6 fruit fly cellular contexts compared by ENCODE assay signal in genomic region chr2L:12424555-12424954, dm6.
TF ChIP-seq lines count a peak whose summit lies in the region.

Gene Fam92 (plus strand): TSS chr2L:12424904.

- TF ChIP-seq CTCF in S2 (optimal IDR thresholded peaks at IDR 0.05; lab: Kevin White, UChicago) = peak; percentile 84 to 94
- peak; percentile 99 for TF ChIP-seq CTCF in whole organism, embryonic (GFP tag; optimal IDR thresholded peaks at IDR 0.05; lab: Kevin White, UChicago)

TF ChIP-seq in whole organism, adult, 20 proteins besides CTCF, POLR2A, EP300 and RAD21:
- TF ChIP-seq CG7101 (tag; optimal IDR thresholded peaks at IDR 0.05; lab: Kevin White, UChicago) (peak; percentile 54), bab1 (GFP tag; optimal IDR thresholded peaks at IDR 0.05; lab: Kevin White, UChicago) (peak; percentile 39), CG7045 (GFP tag; optimal IDR thresholded peaks at IDR 0.05; lab: Kevin White, UChicago) (no peak), CG14711 (tag; optimal IDR thresholded peaks at IDR 0.05; lab: Kevin White, UChicago) (no peak), Mnt (GFP tag; optimal IDR thresholded peaks at IDR 0.05; lab: Kevin White, UChicago) (peak; percentile 33), CG1620 (GFP tag; optimal IDR thresholded peaks at IDR 0.05; lab: Kevin White, UChicago) (peak; percentile 37), Hr96 (GFP tag; optimal IDR thresholded peaks at IDR 0.05; lab: Kevin White, UChicago) (no peak), pad (GFP tag; optimal IDR thresholded peaks at IDR 0.05; lab: Kevin White, UChicago) (peak; percentile 16), Crg-1 (GFP tag; optimal IDR thresholded peaks at IDR 0.05; lab: Kevin White, UChicago) (peak; percentile 30), cic (GFP tag; optimal IDR thresholded peaks at IDR 0.05; lab: Kevin White, UChicago) (peak; percentile 37)

TF ChIP-seq in whole organism, embryonic, 481 proteins besides CTCF, POLR2A, EP300 and RAD21 (continues in another document):
- no peak for TF ChIP-seq Sry-β (GFP tag; optimal IDR thresholded peaks at IDR 0.05; lab: Kevin White, UChicago)
- no peak for TF ChIP-seq Atf6 (GFP tag; IDR thresholded peaks at IDR 0.05; lab: Robert Waterston, UW)
- peak; percentile 52 for TF ChIP-seq CG8290 (GFP tag; optimal IDR thresholded peaks at IDR 0.05; lab: Kevin White, UChicago)
- TF ChIP-seq CG8290 (tag; optimal IDR thresholded peaks at IDR 0.05; lab: Kevin White, UChicago) = peak in 1 of 2 experiments; percentile 68
- peak; percentile 54 for TF ChIP-seq CG12744 (GFP tag; optimal IDR thresholded peaks at IDR 0.05; lab: Kevin White, UChicago)
- TF ChIP-seq B-H2 (GFP tag; optimal IDR thresholded peaks at IDR 0.05; lab: Kevin White, UChicago) = peak; percentile 65
- TF ChIP-seq vvl (GFP tag; IDR thresholded peaks at IDR 0.05; lab: Robert Waterston, UW) = peak; percentile 72
- peak; percentile 39 for TF ChIP-seq Six4 (GFP tag; optimal IDR thresholded peaks at IDR 0.05; lab: Kevin White, UChicago)
- peak; percentile 89 for TF ChIP-seq Ets65A (GFP tag; lab: Kevin White, UChicago)
- TF ChIP-seq Fer1 (GFP tag; optimal IDR thresholded peaks at IDR 0.05; lab: Kevin White, UChicago) = peak; percentile 57
- no peak for TF ChIP-seq z (GFP tag; IDR thresholded peaks at IDR 0.05; lab: Robert Waterston, UW)
- no peak for TF ChIP-seq cas (GFP tag; IDR thresholded peaks at IDR 0.05; lab: Robert Waterston, UW)
- TF ChIP-seq cad (GFP tag; optimal IDR thresholded peaks at IDR 0.05; lab: Kevin White, UChicago) = no peak
- peak; percentile 57 for TF ChIP-seq Chrac-16 (GFP tag; optimal IDR thresholded peaks at IDR 0.05; lab: Kevin White, UChicago)
- peak; percentile 61 for TF ChIP-seq NC2β (GFP tag; optimal IDR thresholded peaks at IDR 0.05; lab: Kevin White, UChicago)
- peak; percentile 13 to 39 for TF ChIP-seq Hr51 (GFP tag; optimal IDR thresholded peaks at IDR 0.05; lab: Kevin White, UChicago)
- TF ChIP-seq CG9727 (GFP tag; optimal IDR thresholded peaks at IDR 0.05; lab: Kevin White, UChicago) = peak; percentile 11
- peak; percentile 13 for TF ChIP-seq CG8924 (tag; optimal IDR thresholded peaks at IDR 0.05; lab: Kevin White, UChicago)
- TF ChIP-seq CG2120 (GFP tag; optimal IDR thresholded peaks at IDR 0.05; lab: Kevin White, UChicago) = peak; percentile 47
- TF ChIP-seq knrl (GFP tag; IDR thresholded peaks at IDR 0.05; lab: Robert Waterston, UW; ENCODE audit: partially characterized antibody) = no peak
- no peak for TF ChIP-seq crc (GFP tag; optimal IDR thresholded peaks at IDR 0.05; lab: Kevin White, UChicago)

TF ChIP-seq in whole organism, prepupa, 60 proteins besides CTCF, POLR2A, EP300 and RAD21 (continues in another document):
- TF ChIP-seq ss (GFP tag; optimal IDR thresholded peaks at IDR 0.05; lab: Kevin White, UChicago) (no peak), Sox14 (GFP tag; optimal IDR thresholded peaks at IDR 0.05; lab: Kevin White, UChicago) (peak; percentile 47), CG8119 (GFP tag; IDR thresholded peaks at IDR 0.05; lab: Robert Waterston, UW) (no peak), CG3919 (GFP tag; optimal IDR thresholded peaks at IDR 0.05; lab: Kevin White, UChicago) (peak; percentile 55), CG8319 (GFP tag; optimal IDR thresholded peaks at IDR 0.05; lab: Kevin White, UChicago) (no peak), CG1621 (tag; optimal IDR thresholded peaks at IDR 0.05; lab: Kevin White, UChicago) (no peak), CG6808 (GFP tag; optimal IDR thresholded peaks at IDR 0.05; lab: Kevin White, UChicago) (peak; percentile 30), lz (GFP tag; optimal IDR thresholded peaks at IDR 0.05; lab: Kevin White, UChicago) (peak; percentile 69), spab (GFP tag; optimal IDR thresholded peaks at IDR 0.05; lab: Kevin White, UChicago) (no peak), CG11902 (GFP tag; optimal IDR thresholded peaks at IDR 0.05; lab: Kevin White, UChicago) (no peak), esn (GFP tag; optimal IDR thresholded peaks at IDR 0.05; lab: Kevin White, UChicago) (peak; percentile 71), Eip75B (GFP tag; optimal IDR thresholded peaks at IDR 0.05; lab: Kevin White, UChicago) (peak; percentile 22), CG31627 (GFP tag; optimal IDR thresholded peaks at IDR 0.05; lab: Kevin White, UChicago) (peak; percentile 67), topi (GFP tag; optimal IDR thresholded peaks at IDR 0.05; lab: Kevin White, UChicago) (peak; percentile 48), CG6792 (GFP tag; optimal IDR thresholded peaks at IDR 0.05; lab: Kevin White, UChicago) (peak; percentile 9), CG11294 (GFP tag; IDR thresholded peaks at IDR 0.05; lab: Robert Waterston, UW) (no peak), Ets21C (GFP tag; optimal IDR thresholded peaks at IDR 0.05; lab: Kevin White, UChicago) (peak; percentile 2), Eip78C (GFP tag; lab: Kevin White, UChicago) (peak; percentile 78), CG7368 (GFP tag; optimal IDR thresholded peaks at IDR 0.05; lab: Kevin White, UChicago) (peak; percentile 13), fd59A (GFP tag; optimal IDR thresholded peaks at IDR 0.05; lab: Kevin White, UChicago) (no peak), cyc (GFP tag; optimal IDR thresholded peaks at IDR 0.05; lab: Kevin White, UChicago) (peak; percentile 66), Met (GFP tag; optimal IDR thresholded peaks at IDR 0.05; lab: Kevin White, UChicago) (peak; percentile 60)

TF ChIP-seq in whole organism, pupa, 21 proteins besides CTCF, POLR2A, EP300 and RAD21:
- TF ChIP-seq CG32121 (GFP tag; IDR thresholded peaks at IDR 0.05; lab: Robert Waterston, UW) = no peak
- TF ChIP-seq CG14655 (GFP tag; optimal IDR thresholded peaks at IDR 0.05; lab: Kevin White, UChicago) = no peak
- TF ChIP-seq CG12605 (GFP tag; IDR thresholded peaks at IDR 0.05; lab: Robert Waterston, UW) = no peak
- TF ChIP-seq Snoo (tag; optimal IDR thresholded peaks at IDR 0.05; lab: Kevin White, UChicago) = peak; percentile 42
- TF ChIP-seq CG15710 (tag; optimal IDR thresholded peaks at IDR 0.05; lab: Kevin White, UChicago) = peak; percentile 9

TF ChIP-seq in whole organism, wandering third instar larva, 38 proteins besides CTCF, POLR2A, EP300 and RAD21:
- TF ChIP-seq Hr78 (GFP tag; optimal IDR thresholded peaks at IDR 0.05; lab: Kevin White, UChicago) (no peak), ey (GFP tag; optimal IDR thresholded peaks at IDR 0.05; lab: Kevin White, UChicago) (peak; percentile 46), woc (GFP tag; optimal IDR thresholded peaks at IDR 0.05; lab: Kevin White, UChicago) (no peak), Mio (GFP tag; optimal IDR thresholded peaks at IDR 0.05; lab: Kevin White, UChicago) (peak; percentile 43), rgr (GFP tag; optimal IDR thresholded peaks at IDR 0.05; lab: Kevin White, UChicago) (peak; percentile 69), pan (optimal IDR thresholded peaks at IDR 0.05; lab: Kevin White, UChicago) (no peak), Dif (GFP tag; optimal IDR thresholded peaks at IDR 0.05; lab: Kevin White, UChicago; ENCODE audit: partially characterized antibody) (no peak), sv (GFP tag; optimal IDR thresholded peaks at IDR 0.05; lab: Kevin White, UChicago) (no peak), HLH106 (tag; optimal IDR thresholded peaks at IDR 0.05; lab: Kevin White, UChicago) (peak; percentile 47), Abd-B (GFP tag; optimal IDR thresholded peaks at IDR 0.05; lab: Kevin White, UChicago) (no peak), fru (GFP tag; optimal IDR thresholded peaks at IDR 0.05; lab: Kevin White, UChicago) (peak; percentile 67), h (GFP tag; optimal IDR thresholded peaks at IDR 0.05; lab: Kevin White, UChicago) (peak; percentile 66), CG9705 (GFP tag; optimal IDR thresholded peaks at IDR 0.05; lab: Kevin White, UChicago) (peak; percentile 34), jim (GFP tag; optimal IDR thresholded peaks at IDR 0.05; lab: Kevin White, UChicago) (no peak), dmrt93B (GFP tag; optimal IDR thresholded peaks at IDR 0.05; lab: Kevin White, UChicago) (no peak), Rel (GFP tag; optimal IDR thresholded peaks at IDR 0.05; lab: Kevin White, UChicago) (no peak), Rel (tag; optimal IDR thresholded peaks at IDR 0.05; lab: Kevin White, UChicago) (peak; percentile 11), usp (GFP tag; optimal IDR thresholded peaks at IDR 0.05; lab: Kevin White, UChicago) (no peak), psq (GFP tag; optimal IDR thresholded peaks at IDR 0.05; lab: Kevin White, UChicago) (peak; percentile 32), CG32264 (GFP tag; optimal IDR thresholded peaks at IDR 0.05; lab: Kevin White, UChicago) (peak; percentile 10), OdsH (GFP tag; optimal IDR thresholded peaks at IDR 0.05; lab: Kevin White, UChicago) (peak; percentile 57), foxo (GFP tag; optimal IDR thresholded peaks at IDR 0.05; lab: Kevin White, UChicago) (peak in 1 of 2 experiments; percentile 74), sage (GFP tag; optimal IDR thresholded peaks at IDR 0.05; lab: Kevin White, UChicago) (peak; percentile 55), CrebA (GFP tag; optimal IDR thresholded peaks at IDR 0.05; lab: Kevin White, UChicago; ENCODE audit: borderline replicate concordance) (no peak), brk (GFP tag; optimal IDR thresholded peaks at IDR 0.05; lab: Kevin White, UChicago) (no peak), br (GFP tag; optimal IDR thresholded peaks at IDR 0.05; lab: Kevin White, UChicago) (peak; percentile 68), Hnf4 (GFP tag; optimal IDR thresholded peaks at IDR 0.05; lab: Kevin White, UChicago) (peak; percentile 54), Vsx2 (GFP tag; optimal IDR thresholded peaks at IDR 0.05; lab: Kevin White, UChicago; ENCODE audit: partially characterized antibody) (no peak), Myc (optimal IDR thresholded peaks at IDR 0.05; lab: Kevin White, UChicago) (peak; percentile 64), Hr83 (GFP tag; optimal IDR thresholded peaks at IDR 0.05; lab: Kevin White, UChicago; ENCODE audit: poor library complexity, severe bottlenecking) (peak; percentile 39), Jra (GFP tag; optimal IDR thresholded peaks at IDR 0.05; lab: Kevin White, UChicago) (peak; percentile 46)
